Worm (Caenorhabditis elegans) whole organism, L1 larva: Measurements from ENCODE around the gene gst-39.

Experiments
- elt-2 ChIP-seq: sonication (generic microtip); optimal IDR thresholded peaks from 2 replicates; lab custom pipeline; 2016; ENCODE audit warnings: missing genetic modification characterization, mild to moderate bottlenecking, inconsistent platforms, missing compliant biosample characterization, missing genetic modification reagents
- fkh-10 ChIP-seq: sonication (generic microtip); optimal IDR thresholded peaks from 2 replicates; lab custom pipeline; 2017; ENCODE audit warnings: missing biosample characterization, missing genetic modification reagents, missing genetic modification characterization
- grh-1 ChIP-seq: fragments of 200-800 bp; sonication (Bioruptor generic); IDR thresholded peaks from 2 replicates; pipeline ENCODE4 v1.3.6; 2022; ENCODE audit warnings: missing genetic modification reagents, missing genetic modification characterization, missing compliant biosample characterization
- isw-1 ChIP-seq: fragments of 200-800 bp; sonication (Bioruptor generic); IDR thresholded peaks from 2 replicates; pipeline ENCODE4 v1.3.6; 2022; ENCODE audit warnings: missing genetic modification characterization, missing compliant biosample characterization
- lin-14 ChIP-seq: fragments of 200-800 bp; sonication (Bioruptor generic); optimal IDR thresholded peaks from 2 replicates; lab custom pipeline; 2018; ENCODE audit warnings: mild to moderate bottlenecking, missing genetic modification characterization, moderate library complexity, missing compliant biosample characterization
- lin-39 ChIP-seq: fragments of 150-350 bp; optimal IDR thresholded peaks from 2 replicates; lab custom pipeline; 2014; ENCODE audit warnings: missing biosample characterization, missing genetic modification reagents, missing genetic modification characterization
- nhr-11 ChIP-seq: fragments of 150-350 bp; optimal IDR thresholded peaks from 2 replicates; lab custom pipeline; 2014; ENCODE audit warnings: missing biosample characterization, missing genetic modification characterization
- snpc-4 ChIP-seq: fragments of 150-350 bp; optimal IDR thresholded peaks from 2 replicates; lab custom pipeline; 2014; ENCODE audit warnings: missing biosample characterization, missing genetic modification characterization
- sup-37 ChIP-seq: fragments of 200-800 bp; sonication (Bioruptor generic); optimal IDR thresholded peaks from 2 replicates; lab custom pipeline; 2018; ENCODE audit warnings: mild to moderate bottlenecking, missing genetic modification characterization, missing compliant biosample characterization
- unc-130 ChIP-seq: fragments of 150-350 bp; optimal IDR thresholded peaks from 2 replicates; lab custom pipeline; 2017; ENCODE audit warnings: missing biosample characterization, missing genetic modification characterization, inconsistent platforms

- TF ChIP-seq lin-39 (tag; lab: Kevin White, UChicago) (no peak), elt-2 (tag; lab: Kevin White, UChicago) (no peak), unc-130 (tag; lab: Kevin White, UChicago) (no peak), grh-1 (GFP tag; lab: Robert Waterston, UW) (no peak), fkh-10 (GFP tag; lab: Kevin White, UChicago) (no peak), isw-1 (no peak), sup-37 (GFP tag; lab: Kevin White, UChicago) (no peak), snpc-4 (tag; lab: Kevin White, UChicago) (no peak), lin-14 (no peak), nhr-11 (tag; lab: Kevin White, UChicago) (no peak)
These were observed 48.4 kb upstream of the gst-39 start for ce11 chrII:15220116-15220515.
